Worm (Caenorhabditis elegans): ENCODE results near the gene tub-1.

The tub-1 gene

ce11 chrII:8173449-8173848 lies 16.7 kb upstream of the tub-1 start, which contains the start of the genes decr-1.3 and T05C12.1:
TSS of gene decr-1.3 (minus strand) at chrII:8173549.
TSS of gene T05C12.1 (plus strand) at chrII:8173680.
- TF ChIP-seq nhr-237 (tag; optimal IDR thresholded peaks at IDR 0.05) (no peak), ceh-39 (tag; optimal IDR thresholded peaks at IDR 0.05) (no peak), sptf-1 (tag; optimal IDR thresholded peaks at IDR 0.05) (no peak), unc-39 (tag; optimal IDR thresholded peaks at IDR 0.05) (no peak), pha-4 (tag; optimal IDR thresholded peaks at IDR 0.05) (no peak), bed-3 (GFP tag; optimal IDR thresholded peaks at IDR 0.05) (no peak), mab-5 (tag; optimal IDR thresholded peaks at IDR 0.05) (no peak), cnd-1 (tag; optimal IDR thresholded peaks at IDR 0.05) (no peak), snpc-4 (tag; optimal IDR thresholded peaks at IDR 0.05) (no peak), ceh-83 (GFP tag; optimal IDR thresholded peaks at IDR 0.05) (no peak), ztf-11 (tag; optimal IDR thresholded peaks at IDR 0.05) (no peak), elt-1 (tag; optimal IDR thresholded peaks at IDR 0.05; ENCODE audit: borderline replicate concordance, insufficient read depth) (no peak), ceh-43 (GFP tag; optimal IDR thresholded peaks at IDR 0.05) (no peak), sem-2 (GFP tag; optimal IDR thresholded peaks at IDR 0.05) (no peak), nhr-76 (tag; optimal IDR thresholded peaks at IDR 0.05) (no peak)

DNA sequence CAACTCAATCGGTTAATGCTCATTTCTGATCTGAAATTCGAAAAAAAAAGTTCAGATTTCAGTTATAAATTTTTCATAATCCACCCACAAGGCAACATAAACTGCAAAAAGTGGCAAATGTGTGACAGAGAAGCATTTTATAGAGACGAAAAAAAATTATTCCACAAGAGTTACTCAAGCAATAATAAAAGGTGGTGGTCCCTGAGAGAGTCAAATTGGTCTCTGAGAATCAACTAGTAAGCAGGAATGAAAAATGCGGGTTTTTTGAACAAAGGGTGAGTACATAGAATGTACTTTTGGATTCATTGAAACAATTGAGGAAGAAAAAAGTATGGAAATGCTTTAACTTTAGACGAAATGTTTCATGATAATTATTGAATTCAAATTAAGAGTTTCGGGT lies 13.6 kb upstream of the tub-1 start, which contains the start of gene T05C12.11:
T05C12.11 (minus strand) TSS at position 101 of the 400 bp plus-strand sequence.
- TF ChIP-seq sptf-1 (tag; optimal IDR thresholded peaks at IDR 0.05) (no peak), mab-5 (tag; optimal IDR thresholded peaks at IDR 0.05) (no peak), snpc-4 (tag; optimal IDR thresholded peaks at IDR 0.05) (no peak), ces-1 (GFP tag; optimal IDR thresholded peaks at IDR 0.05) (no peak), mls-2 (tag; optimal IDR thresholded peaks at IDR 0.05) (no peak), mep-1 (tag; optimal IDR thresholded peaks at IDR 0.05) (no peak), unc-62 (GFP tag; optimal IDR thresholded peaks at IDR 0.05) (no peak), lin-32 (GFP tag; optimal IDR thresholded peaks at IDR 0.05) (no peak), ham-2 (GFP tag; optimal IDR thresholded peaks at IDR 0.05) (no peak), cnd-1 (tag; optimal IDR thresholded peaks at IDR 0.05) (no peak), lin-13 (tag; optimal IDR thresholded peaks at IDR 0.05) (no peak), blmp-1 (tag; optimal IDR thresholded peaks at IDR 0.05) (no peak), lsy-2 (tag; optimal IDR thresholded peaks at IDR 0.05) (no peak), hlh-1 (tag; optimal IDR thresholded peaks at IDR 0.05) (no peak), zip-8 (tag; optimal IDR thresholded peaks at IDR 0.05) (no peak), elt-3 (tag; optimal IDR thresholded peaks at IDR 0.05) (no peak), nhr-76 (tag; optimal IDR thresholded peaks at IDR 0.05) (no peak)

DNA sequence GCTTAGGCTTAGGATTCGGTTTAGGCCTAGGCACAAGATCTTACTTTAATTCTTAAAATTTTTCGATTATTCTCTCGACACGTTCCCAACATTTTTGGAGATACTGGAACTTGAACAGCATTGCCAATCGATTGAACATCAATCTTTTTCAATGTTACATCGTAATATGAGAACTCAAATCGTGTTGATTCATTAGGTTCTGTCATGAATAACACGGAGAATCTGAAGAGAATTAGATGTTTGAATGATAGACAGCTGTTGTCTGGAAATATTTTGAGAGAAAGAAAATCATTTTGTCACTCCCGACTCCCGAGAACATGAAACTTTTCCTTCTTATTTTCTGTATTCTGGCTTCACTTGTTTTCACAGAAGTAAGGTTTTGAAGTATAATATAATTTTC lies 12.5 kb upstream of the tub-1 start, which contains the start of gene T05C12.15:
T05C12.15 (plus strand) TSS at position 301 of the 400 bp plus-strand sequence.
- no peak for TF ChIP-seq ham-2 (GFP tag; optimal IDR thresholded peaks at IDR 0.05)
- no peak for TF ChIP-seq ztf-11 (tag; optimal IDR thresholded peaks at IDR 0.05)
- TF ChIP-seq lin-13 (tag; optimal IDR thresholded peaks at IDR 0.05), result no peak
- no peak for TF ChIP-seq unc-120 (tag; optimal IDR thresholded peaks at IDR 0.05; ENCODE audit: poor library complexity, severe bottlenecking)

DNA sequence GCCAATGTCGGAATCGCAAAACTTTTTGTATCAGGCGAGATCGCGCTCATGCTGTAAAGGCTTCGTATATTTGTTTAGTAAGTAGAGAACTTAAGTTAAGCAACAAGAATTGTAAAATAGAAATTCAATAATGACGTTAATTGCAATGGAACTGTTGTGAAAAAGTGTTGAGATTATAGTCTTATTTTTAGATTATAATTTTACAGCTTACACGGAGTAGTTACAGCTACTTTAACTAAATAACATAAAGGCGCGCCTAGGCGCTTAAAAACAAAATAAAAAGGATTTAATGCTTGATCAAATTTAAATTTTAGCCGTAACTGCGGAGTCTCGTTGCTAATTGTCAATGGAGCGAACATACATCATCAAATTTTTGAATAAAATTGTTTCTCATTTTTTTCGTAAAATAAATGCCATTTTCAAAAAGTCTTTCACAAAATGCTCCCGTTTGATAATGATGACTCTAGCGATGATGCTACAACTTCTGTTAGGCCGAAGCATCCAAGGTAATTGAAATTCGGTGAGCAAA lies 5.4 kb upstream of the tub-1 start, which contains the start of the genes emb-27 and rrf-3:
emb-27 (minus strand) TSS at position 51 of the 529 bp plus-strand sequence.
rrf-3 (plus strand) TSS at position 346 of the 529 bp plus-strand sequence.
- TF ChIP-seq ham-2 (GFP tag; optimal IDR thresholded peaks at IDR 0.05) (peak; percentile 68), unc-39 (tag; optimal IDR thresholded peaks at IDR 0.05) (no peak), flh-1 (GFP tag; optimal IDR thresholded peaks at IDR 0.05) (no peak), unc-62 (GFP tag; optimal IDR thresholded peaks at IDR 0.05) (no peak), ceh-39 (tag; optimal IDR thresholded peaks at IDR 0.05) (no peak), hlh-1 (tag; optimal IDR thresholded peaks at IDR 0.05) (no peak), blmp-1 (tag; optimal IDR thresholded peaks at IDR 0.05) (no peak), ces-1 (GFP tag; optimal IDR thresholded peaks at IDR 0.05) (peak; percentile 97), sem-2 (GFP tag; optimal IDR thresholded peaks at IDR 0.05) (no peak), lsy-2 (tag; optimal IDR thresholded peaks at IDR 0.05) (peak; percentile 71)

ce11 chrII:8160916-8161315 lies 4.2 kb upstream of the tub-1 start:
- TF ChIP-seq nhr-12 (tag; optimal IDR thresholded peaks at IDR 0.05) (no peak), nhr-76 (tag; optimal IDR thresholded peaks at IDR 0.05) (no peak), elt-3 (tag; optimal IDR thresholded peaks at IDR 0.05) (no peak), bed-3 (GFP tag; optimal IDR thresholded peaks at IDR 0.05) (no peak), drap-1 (GFP tag; optimal IDR thresholded peaks at IDR 0.05) (no peak), hlh-1 (tag; optimal IDR thresholded peaks at IDR 0.05) (no peak), zip-8 (tag; optimal IDR thresholded peaks at IDR 0.05) (no peak), lin-32 (GFP tag; optimal IDR thresholded peaks at IDR 0.05) (no peak), mls-2 (tag; optimal IDR thresholded peaks at IDR 0.05) (no peak), lsy-2 (tag; optimal IDR thresholded peaks at IDR 0.05) (no peak), cnd-1 (tag; optimal IDR thresholded peaks at IDR 0.05) (no peak), flh-1 (GFP tag; optimal IDR thresholded peaks at IDR 0.05) (no peak)
